Worm (Caenorhabditis elegans) whole organism, L2 larva: ENCODE results near the gene str-228.

Experiments
- F13H6.1 ChIP-seq: sonication (generic microtip); optimal IDR thresholded peaks from 2 replicates; lab custom pipeline; 2016; ENCODE audit warnings: missing genetic modification characterization, missing compliant biosample characterization
- Y55F3AM.14 ChIP-seq: fragments of 200-800 bp; sonication (Bioruptor generic); optimal IDR thresholded peaks from 2 replicates; lab custom pipeline; 2018; ENCODE audit warnings: mild to moderate bottlenecking, missing genetic modification characterization, missing compliant biosample characterization
- alr-1 ChIP-seq: fragments of 150-350 bp; optimal IDR thresholded peaks from 2 replicates; lab custom pipeline; 2014; ENCODE audit warnings: missing biosample characterization, missing genetic modification characterization
- aly-2 ChIP-seq: fragments of 150-350 bp; optimal IDR thresholded peaks from 2 replicates; lab custom pipeline; 2014; ENCODE audit warnings: missing biosample characterization, missing genetic modification characterization
- ama-1 ChIP-seq: fragments of 150-350 bp; optimal IDR thresholded peaks from 2 replicates; lab custom pipeline; 2018; ENCODE audit warnings: inconsistent platforms
- ceh-16 ChIP-seq: fragments of 150-350 bp; optimal IDR thresholded peaks from 2 replicates; lab custom pipeline; 2014; ENCODE audit warnings: missing biosample characterization, missing genetic modification characterization
- crh-2 ChIP-seq: sonication (generic microtip); optimal IDR thresholded peaks from 2 replicates; lab custom pipeline; 2017; ENCODE audit warnings: missing biosample characterization, missing genetic modification characterization
- dmd-4 ChIP-seq: sonication (generic microtip); optimal IDR thresholded peaks from 2 replicates; lab custom pipeline; 2017; ENCODE audit warnings: missing biosample characterization, missing genetic modification characterization
- egl-27 ChIP-seq: sonication (generic microtip); optimal IDR thresholded peaks from 3 replicates; lab custom pipeline; 2017; ENCODE audit warnings: missing biosample characterization, missing genetic modification reagents, missing genetic modification characterization
- elt-1 ChIP-seq: fragments of 150-350 bp; optimal IDR thresholded peaks from 2 replicates; lab custom pipeline; 2014; ENCODE audit warnings: missing biosample characterization, missing genetic modification characterization
- fos-1 ChIP-seq: fragments of 150-350 bp; optimal IDR thresholded peaks from 2 replicates; lab custom pipeline; 2014; ENCODE audit warnings: missing biosample characterization, missing genetic modification characterization
- lin-11 ChIP-seq: fragments of 150-350 bp; sonication (generic microtip); optimal IDR thresholded peaks from 2 replicates; lab custom pipeline; 2014; ENCODE audit warnings: missing biosample characterization, missing genetic modification characterization, inconsistent platforms, mixed read lengths
- lin-13 ChIP-seq: fragments of 150-350 bp; optimal IDR thresholded peaks from 2 replicates; lab custom pipeline; 2014; ENCODE audit warnings: missing biosample characterization, missing genetic modification reagents, missing genetic modification characterization
- lin-39 ChIP-seq: fragments of 150-350 bp; optimal IDR thresholded peaks from 2 replicates; lab custom pipeline; 2014; ENCODE audit warnings: missing biosample characterization, missing genetic modification reagents, missing genetic modification characterization
- lsy-2 ChIP-seq, 2 experiments: fragments of 150-350 bp in 1 of 2; sonication (generic microtip) in 1 of 2; optimal IDR thresholded peaks; 2 replicates each; lab custom pipeline; 2014 to 2017; ENCODE audit warnings: missing biosample characterization in 2 of 2, missing genetic modification characterization in 2 of 2
- mab-5 ChIP-seq: fragments of 150-350 bp; optimal IDR thresholded peaks from 2 replicates; lab custom pipeline; 2014; ENCODE audit warnings: missing biosample characterization, missing genetic modification characterization
- mbf-1 ChIP-seq: sonication (generic microtip); optimal IDR thresholded peaks from 2 replicates; lab custom pipeline; 2017; ENCODE audit warnings: missing biosample characterization, missing genetic modification characterization
- mdl-1 ChIP-seq, 2 experiments: fragments of 150-350 bp in 1 of 2; sonication (generic microtip) in 1 of 2; optimal IDR thresholded peaks; 2 replicates each; lab custom pipeline; 2017; ENCODE audit warnings: missing biosample characterization in 2 of 2, missing genetic modification characterization in 2 of 2
- nhr-10 ChIP-seq: sonication (generic microtip); optimal IDR thresholded peaks from 2 replicates; lab custom pipeline; 2017; ENCODE audit warnings: missing biosample characterization, missing genetic modification characterization
- nhr-11 ChIP-seq: fragments of 150-350 bp; optimal IDR thresholded peaks from 2 replicates; lab custom pipeline; 2014; ENCODE audit warnings: missing biosample characterization, missing genetic modification characterization
- nhr-12 ChIP-seq: fragments of 150-350 bp; optimal IDR thresholded peaks from 2 replicates; lab custom pipeline; 2014; ENCODE audit warnings: missing biosample characterization, missing genetic modification characterization
- nhr-129 ChIP-seq: fragments of 150-350 bp; optimal IDR thresholded peaks from 2 replicates; lab custom pipeline; 2014; ENCODE audit warnings: missing biosample characterization, missing genetic modification characterization
- nhr-21 ChIP-seq: fragments of 150-350 bp; optimal IDR thresholded peaks from 2 replicates; lab custom pipeline; 2014; ENCODE audit warnings: missing biosample characterization, missing genetic modification characterization
- nhr-23 ChIP-seq: fragments of 150-350 bp; optimal IDR thresholded peaks from 2 replicates; lab custom pipeline; 2014; ENCODE audit warnings: missing biosample characterization, missing genetic modification reagents, missing genetic modification characterization
- nhr-25 ChIP-seq: fragments of 150-350 bp; sonication (generic microtip); optimal IDR thresholded peaks from 3 replicates; lab custom pipeline; 2014; ENCODE audit warnings: missing biosample characterization, missing genetic modification characterization
- nhr-6 ChIP-seq: fragments of 150-350 bp; optimal IDR thresholded peaks from 2 replicates; lab custom pipeline; 2014; ENCODE audit warnings: missing biosample characterization, missing genetic modification characterization
- nhr-77 ChIP-seq: fragments of 150-350 bp; optimal IDR thresholded peaks from 2 replicates; lab custom pipeline; 2014; ENCODE audit warnings: missing biosample characterization, missing genetic modification characterization
- peb-1 ChIP-seq: fragments of 150-350 bp; optimal IDR thresholded peaks from 2 replicates; lab custom pipeline; 2014; ENCODE audit warnings: missing biosample characterization, missing genetic modification characterization
- skn-1 ChIP-seq: sonication (generic microtip); optimal IDR thresholded peaks from 2 replicates; lab custom pipeline; 2017; ENCODE audit warnings: missing biosample characterization, missing genetic modification characterization
- sma-3 ChIP-seq: sonication (generic microtip); optimal IDR thresholded peaks from 2 replicates; lab custom pipeline; 2016; ENCODE audit warnings: missing genetic modification reagents, missing genetic modification characterization, missing compliant biosample characterization
- unc-55 ChIP-seq: fragments of 150-350 bp; sonication (generic microtip); optimal IDR thresholded peaks from 3 replicates; lab custom pipeline; 2014; ENCODE audit warnings: missing biosample characterization, missing genetic modification reagents, missing genetic modification characterization
- unc-62 ChIP-seq: fragments of 150-350 bp; optimal IDR thresholded peaks from 2 replicates; lab custom pipeline; 2014; ENCODE audit warnings: missing biosample characterization, missing genetic modification reagents, missing genetic modification characterization
- zag-1 ChIP-seq: fragments of 150-350 bp; optimal IDR thresholded peaks from 2 replicates; lab custom pipeline; 2014; ENCODE audit warnings: missing biosample characterization, missing genetic modification characterization
- ztf-1 ChIP-seq: fragments of 200-800 bp; sonication (Bioruptor generic); conservative IDR thresholded peaks from 2 replicates; pipeline ENCODE4 v1.3.6; 2022; ENCODE audit warnings: missing genetic modification characterization, missing compliant biosample characterization
- ztf-11 ChIP-seq: sonication (generic microtip); optimal IDR thresholded peaks from 2 replicates; lab custom pipeline; 2017; ENCODE audit warnings: missing biosample characterization, missing genetic modification characterization
- ztf-4 ChIP-seq: fragments of 150-350 bp; optimal IDR thresholded peaks from 2 replicates; lab custom pipeline; 2014; ENCODE audit warnings: missing biosample characterization, missing genetic modification characterization

The str-228 gene

DNA sequence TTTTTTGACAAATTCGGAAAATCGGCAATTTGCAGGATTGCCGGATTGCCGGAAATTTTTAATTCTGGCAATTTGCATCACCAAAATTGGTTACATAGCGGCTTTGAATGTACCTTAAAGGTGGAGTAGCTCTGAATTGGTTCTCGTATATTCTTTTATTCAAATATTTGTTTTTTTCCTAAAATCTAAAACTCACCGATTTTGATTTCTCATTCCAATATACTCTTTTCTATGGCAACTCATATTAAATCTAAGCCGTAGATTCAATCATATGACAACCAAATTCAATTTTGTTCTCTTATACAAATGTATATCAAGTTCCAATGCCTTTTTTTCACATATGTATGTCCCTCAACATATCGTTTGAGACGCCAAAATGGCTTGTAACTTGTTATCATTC is 39.6 kb downstream of the str-228 start, which contains the start of gene sri-21:
sri-21 (plus strand) TSS at position 301 of the 400 bp plus-strand sequence.
- TF ChIP-seq ztf-4 = no peak
- no peak for TF ChIP-seq unc-55 (GFP tag; lab: Kevin White, UChicago)
- no peak for TF ChIP-seq Y55F3AM.14
- TF ChIP-seq ama-1 = no peak
- no peak for TF ChIP-seq dmd-4 (tag; lab: Kevin White, UChicago)
- no peak for TF ChIP-seq lin-39 (tag; lab: Kevin White, UChicago)
- no peak for TF ChIP-seq nhr-77
- TF ChIP-seq sma-3 (GFP tag; lab: Kevin White, UChicago) = no peak
- TF ChIP-seq ztf-11 (tag; lab: Kevin White, UChicago) = no peak
- no peak for TF ChIP-seq nhr-11 (tag; lab: Kevin White, UChicago)
- TF ChIP-seq nhr-25 = no peak
- no peak for TF ChIP-seq zag-1 (tag; lab: Kevin White, UChicago)
- no peak for TF ChIP-seq aly-2 (tag; lab: Kevin White, UChicago)
- no peak for TF ChIP-seq elt-1

ce11 chrV:3551765-3552164 is 41.8 kb downstream of the str-228 start, which contains the start of gene grl-28:
Gene grl-28 (minus strand): TSS chrV:3551865.
- TF ChIP-seq ceh-16 (tag; lab: Kevin White, UChicago) = no peak
- TF ChIP-seq fos-1 = no peak
- TF ChIP-seq nhr-25 = no peak
- TF ChIP-seq unc-62 = no peak
- no peak for TF ChIP-seq ama-1
- TF ChIP-seq mab-5 (tag; lab: Kevin White, UChicago) = no peak
- TF ChIP-seq nhr-10 = no peak
- TF ChIP-seq, all 48 proteins: peak for 0

DNA sequence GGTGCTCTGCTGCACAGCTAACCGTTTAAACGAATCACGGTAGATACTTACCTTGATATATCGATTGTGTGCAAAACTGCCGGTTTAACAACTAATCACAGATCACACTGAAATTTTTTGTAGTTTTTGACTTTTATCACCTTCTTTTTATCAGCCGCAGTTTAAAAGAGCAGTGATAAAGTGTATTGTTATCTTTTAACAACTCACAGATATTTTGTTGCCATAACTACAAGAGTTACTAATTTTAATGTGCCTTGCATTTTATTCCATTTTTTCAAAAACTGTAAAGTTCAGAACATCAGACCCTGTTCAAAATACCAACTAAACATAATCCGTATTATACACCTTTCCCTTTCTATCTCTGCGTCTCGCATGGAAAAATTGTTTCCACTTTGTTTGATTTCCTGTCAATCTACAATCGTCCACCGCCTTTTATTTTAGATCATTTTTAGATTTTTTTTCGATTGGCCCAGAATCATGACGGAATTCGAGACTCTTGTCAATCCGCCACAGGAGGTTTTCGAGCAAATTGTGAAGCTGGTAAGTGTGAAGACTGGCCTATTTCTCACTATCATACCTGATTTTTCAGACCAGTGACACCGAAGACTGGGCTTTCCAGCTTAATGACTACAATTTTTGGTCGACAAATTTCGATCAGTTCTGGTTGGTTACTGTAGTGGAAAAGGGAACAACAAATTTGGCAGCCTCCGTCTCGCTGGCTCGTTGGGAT is 42.9 kb downstream of the str-228 start, which contains the start of gene T24A6.20:
T24A6.20 (plus strand) TSS at position 395 of the 730 bp plus-strand sequence.
- TF ChIP-seq nhr-25 (no peak), nhr-23 (tag; lab: Kevin White, UChicago) (no peak), nhr-12 (tag; lab: Kevin White, UChicago) (no peak), Y55F3AM.14 (no peak), mdl-1 (tag; optimal IDR thresholded peaks at IDR 0.05; lab: Kevin White, UChicago) (no peak), zag-1 (tag; lab: Kevin White, UChicago) (no peak), mbf-1 (tag; lab: Kevin White, UChicago) (no peak), F13H6.1 (no peak)

- TF ChIP-seq Y55F3AM.14 (no peak), mbf-1 (tag; lab: Kevin White, UChicago) (no peak), nhr-12 (tag; lab: Kevin White, UChicago) (no peak), lin-11 (tag; lab: Kevin White, UChicago) (no peak), ceh-16 (tag; lab: Kevin White, UChicago) (no peak), elt-1 (no peak), ztf-1 (GFP tag; lab: Robert Waterston, UW) (no peak), F13H6.1 (no peak), peb-1 (tag; lab: Kevin White, UChicago) (no peak), sma-3 (GFP tag; lab: Kevin White, UChicago) (no peak), unc-62 (no peak), skn-1 (tag; lab: Kevin White, UChicago) (no peak)
Observed at ce11 chrV:3554869-3555268, 44.9 kb downstream of the str-228 start, which contains the start of gene grl-29. Gene grl-29 (minus strand): TSS chrV:3555236.

- TF ChIP-seq alr-1 (tag; lab: Kevin White, UChicago) (no peak), ztf-1 (GFP tag; lab: Robert Waterston, UW) (no peak), nhr-129 (tag; lab: Kevin White, UChicago) (no peak), F13H6.1 (no peak), peb-1 (tag; lab: Kevin White, UChicago) (no peak), fos-1 (no peak), lin-39 (tag; lab: Kevin White, UChicago) (no peak), nhr-21 (no peak), lin-13 (no peak), ztf-4 (no peak), nhr-6 (no peak), nhr-11 (tag; lab: Kevin White, UChicago) (no peak), crh-2 (tag; lab: Kevin White, UChicago) (no peak), mab-5 (tag; lab: Kevin White, UChicago) (no peak), unc-62 (no peak), lsy-2 (tag; optimal IDR thresholded peaks at IDR 0.05; lab: Kevin White, UChicago) (no peak), egl-27 (tag; lab: Kevin White, UChicago) (no peak)
- TF ChIP-seq, all 48 proteins: peak for 0
Observed at ce11 chrV:3555986-3556385, 46.0 kb downstream of the str-228 start, which contains the start of gene grl-30. Gene grl-30 (plus strand): TSS chrV:3556286.
